Fruit fly (Drosophila melanogaster): ENCODE results near the gene CG7668.

CG7668 gene

DNA sequence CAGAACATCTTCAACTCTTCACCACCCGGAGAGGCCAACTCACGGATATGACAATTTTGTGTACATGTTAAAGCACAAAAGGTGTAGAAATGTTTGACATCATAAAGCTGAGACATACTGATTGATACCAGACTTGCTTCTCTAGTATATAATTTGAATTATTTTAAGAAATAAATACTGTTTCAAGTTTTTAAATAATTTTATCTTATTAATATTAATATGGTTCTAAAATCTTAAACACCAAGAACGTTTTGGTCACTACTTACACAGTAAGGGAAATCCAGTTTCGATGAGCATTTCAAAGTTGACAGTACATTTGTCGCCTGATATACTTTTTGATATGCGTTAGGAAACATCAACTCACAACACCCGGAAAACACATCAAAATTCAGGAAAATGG, 16.8 kb upstream of the CG7668 start, which contains the start of the genes hale and schuy (continued):
- no peak for TF ChIP-seq ftz-f1 (GFP tag; optimal IDR thresholded peaks at IDR 0.05)
- TF ChIP-seq Ptx1 (GFP tag; IDR thresholded peaks at IDR 0.05), result no peak
- TF ChIP-seq fd102C (GFP tag; optimal IDR thresholded peaks at IDR 0.05), result no peak
- no peak for TF ChIP-seq CG9437 (GFP tag; optimal IDR thresholded peaks at IDR 0.05)
- TF ChIP-seq mam (GFP tag; optimal IDR thresholded peaks at IDR 0.05), result no peak
- TF ChIP-seq klu (GFP tag; IDR thresholded peaks at IDR 0.05), result no peak

dm6 chr3L:19988891-19989290, 13.6 kb upstream of the CG7668 start, which contains the start of gene Csas:
Gene Csas, minus strand, starts transcription at chr3L:19988991.
- TF ChIP-seq row (GFP tag; IDR thresholded peaks at IDR 0.05) (0 out of 3 replicates have a peak, but pooled peaks have one; percentile 23), pan (optimal IDR thresholded peaks at IDR 0.05) (no peak), pan (GFP tag; optimal IDR thresholded peaks at IDR 0.05 in 1 of 2, IDR thresholded peaks at IDR 0.05 in 1 of 2) (peak in 1 of 2 experiments; percentile 24), sens (GFP tag) (peak; percentile 71), CG4820 (GFP tag; optimal IDR thresholded peaks at IDR 0.05) (no peak), exex (tag; optimal IDR thresholded peaks at IDR 0.05) (no peak), Pdp1 (GFP tag; optimal IDR thresholded peaks at IDR 0.05) (no peak), wor (GFP tag; IDR thresholded peaks at IDR 0.05) (no peak), CG6813 (GFP tag; optimal IDR thresholded peaks at IDR 0.05) (no peak), CG2120 (GFP tag; optimal IDR thresholded peaks at IDR 0.05) (no peak), Mrtf (GFP tag; IDR thresholded peaks at IDR 0.05) (no peak), pnt (GFP tag; optimal IDR thresholded peaks at IDR 0.05) (no peak)

- TF ChIP-seq H15 (GFP tag; IDR thresholded peaks at IDR 0.05) (no peak), CG17802 (tag; optimal IDR thresholded peaks at IDR 0.05) (no peak), nau (GFP tag; optimal IDR thresholded peaks at IDR 0.05) (no peak), tin (GFP tag; optimal IDR thresholded peaks at IDR 0.05) (no peak), CG16815 (GFP tag; optimal IDR thresholded peaks at IDR 0.05) (no peak), btn (GFP tag; optimal IDR thresholded peaks at IDR 0.05) (no peak), Kr (GFP tag; optimal IDR thresholded peaks at IDR 0.05) (no peak), bsh (GFP tag; optimal IDR thresholded peaks at IDR 0.05) (no peak)
Observed at dm6 chr3L:19991120-19991519, 11.4 kb upstream of the CG7668 start, which contains the start of gene fln. Gene fln, minus strand, starts transcription at chr3L:19991220.

DNA sequence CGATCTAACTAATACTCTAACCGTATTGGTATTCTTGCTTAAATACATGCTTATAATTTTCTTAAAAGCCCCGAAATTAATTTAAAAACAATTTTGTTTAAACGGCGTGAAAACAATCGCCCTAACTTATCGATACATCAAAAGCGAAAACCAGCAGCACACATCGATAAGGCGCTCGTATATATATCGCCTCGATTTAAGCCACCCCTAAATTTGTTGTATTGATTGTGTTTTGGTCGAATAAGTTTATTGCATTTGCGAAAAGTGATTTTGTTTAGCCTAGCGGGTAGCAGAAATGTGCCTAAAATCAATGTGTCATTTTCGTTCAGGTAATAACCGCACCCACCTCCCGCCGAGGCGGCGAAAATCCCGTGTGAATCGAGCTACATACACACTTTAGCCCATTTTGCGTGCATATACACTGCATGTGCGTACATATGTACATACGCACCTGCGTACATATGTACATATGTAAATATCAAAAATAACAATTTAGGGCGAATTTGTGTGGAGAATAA, 10.8 kb upstream of the CG7668 start, which contains the start of the genes CG7646 and Nca:
Gene CG7646, plus strand, starts transcription at position 174 of the 518 bp plus-strand sequence.
Gene Nca, plus strand, starts transcription at position 174 of the 518 bp plus-strand sequence.
- TF ChIP-seq gfzf (GFP tag; optimal IDR thresholded peaks at IDR 0.05), result peak; percentile 27
- TF ChIP-seq CkIIα-i1 (GFP tag; IDR thresholded peaks at IDR 0.05), result no peak
- TF ChIP-seq CG43689 (GFP tag; IDR thresholded peaks at IDR 0.05), result no peak
- TF ChIP-seq CG30431 (GFP tag; optimal IDR thresholded peaks at IDR 0.05), result no peak
- TF ChIP-seq prd (optimal IDR thresholded peaks at IDR 0.05), result no peak
- TF ChIP-seq prd (GFP tag; IDR thresholded peaks at IDR 0.05), result no peak
- TF ChIP-seq cg (GFP tag; optimal IDR thresholded peaks at IDR 0.05), result peak; percentile 21
- no peak for TF ChIP-seq Dbx (GFP tag; IDR thresholded peaks at IDR 0.05)
- TF ChIP-seq mirr (GFP tag; optimal IDR thresholded peaks at IDR 0.05), result peak; percentile 50
- peak; percentile 69 for TF ChIP-seq CG2129 (GFP tag; IDR thresholded peaks at IDR 0.05; ENCODE audit: partially characterized antibody)
- TF ChIP-seq CG2712 (tag; optimal IDR thresholded peaks at IDR 0.05), result peak; percentile 17
- peak; percentile 4 for TF ChIP-seq CG7987 (GFP tag; optimal IDR thresholded peaks at IDR 0.05)
- TF ChIP-seq insv (GFP tag; optimal IDR thresholded peaks at IDR 0.05), result peak in 1 of 2 experiments; percentile 91
- peak; percentile 59 for TF ChIP-seq twi (tag; optimal IDR thresholded peaks at IDR 0.05)
- no peak for TF ChIP-seq sd (tag; optimal IDR thresholded peaks at IDR 0.05)
- TF ChIP-seq CG32767 (GFP tag; IDR thresholded peaks at IDR 0.05), result peak; percentile 78
- TF ChIP-seq dan (GFP tag; IDR thresholded peaks at IDR 0.05), result no peak
- peak; percentile 12 for TF ChIP-seq CG13424 (tag; optimal IDR thresholded peaks at IDR 0.05)
- TF ChIP-seq ranshi (GFP tag; IDR thresholded peaks at IDR 0.05), result peak; percentile 78; the same call in 1 of the 2 replicates
- peak; percentile 89 for TF ChIP-seq MESR4 (GFP tag; optimal IDR thresholded peaks at IDR 0.05)
- no peak for TF ChIP-seq schlank (tag; optimal IDR thresholded peaks at IDR 0.05)
- peak; percentile 16 for TF ChIP-seq Dad (GFP tag; optimal IDR thresholded peaks at IDR 0.05)
